Worm (Caenorhabditis elegans) whole organism, L2 larva: ENCODE data around the gene F13A2.5.

Source experiments
- ZK546.5 ChIP-seq: sonication (generic microtip); optimal IDR thresholded peaks from 2 replicates; lab custom pipeline; 2017; ENCODE audit warnings: missing biosample characterization, missing genetic modification characterization
- ceh-82 ChIP-seq: fragments of 150-350 bp; optimal IDR thresholded peaks from 2 replicates; lab custom pipeline; 2014; ENCODE audit warnings: missing biosample characterization, missing genetic modification characterization
- lin-39 ChIP-seq: fragments of 150-350 bp; optimal IDR thresholded peaks from 2 replicates; lab custom pipeline; 2014; ENCODE audit warnings: missing biosample characterization, missing genetic modification reagents, missing genetic modification characterization
- lsy-2 ChIP-seq, 2 experiments: fragments of 150-350 bp in 1 of 2; sonication (generic microtip) in 1 of 2; optimal IDR thresholded peaks; 2 replicates each; lab custom pipeline; 2014 to 2017; ENCODE audit warnings: missing biosample characterization in 2 of 2, missing genetic modification characterization in 2 of 2
- mdl-1 ChIP-seq, 2 experiments: fragments of 150-350 bp in 1 of 2; sonication (generic microtip) in 1 of 2; optimal IDR thresholded peaks; 2 replicates each; lab custom pipeline; 2017; ENCODE audit warnings: missing biosample characterization in 2 of 2, missing genetic modification characterization in 2 of 2
- nhr-12 ChIP-seq: fragments of 150-350 bp; optimal IDR thresholded peaks from 2 replicates; lab custom pipeline; 2014; ENCODE audit warnings: missing biosample characterization, missing genetic modification characterization
- nhr-237 ChIP-seq: fragments of 150-350 bp; optimal IDR thresholded peaks from 2 replicates; lab custom pipeline; 2014; ENCODE audit warnings: missing biosample characterization, missing genetic modification characterization
- skn-1 ChIP-seq: sonication (generic microtip); optimal IDR thresholded peaks from 2 replicates; lab custom pipeline; 2017; ENCODE audit warnings: missing biosample characterization, missing genetic modification characterization
- snpc-4 ChIP-seq: fragments of 150-350 bp; optimal IDR thresholded peaks from 2 replicates; lab custom pipeline; 2014; ENCODE audit warnings: missing biosample characterization, missing genetic modification characterization
- unc-62 ChIP-seq: fragments of 150-350 bp; optimal IDR thresholded peaks from 2 replicates; lab custom pipeline; 2014; ENCODE audit warnings: missing biosample characterization, missing genetic modification reagents, missing genetic modification characterization

DNA sequence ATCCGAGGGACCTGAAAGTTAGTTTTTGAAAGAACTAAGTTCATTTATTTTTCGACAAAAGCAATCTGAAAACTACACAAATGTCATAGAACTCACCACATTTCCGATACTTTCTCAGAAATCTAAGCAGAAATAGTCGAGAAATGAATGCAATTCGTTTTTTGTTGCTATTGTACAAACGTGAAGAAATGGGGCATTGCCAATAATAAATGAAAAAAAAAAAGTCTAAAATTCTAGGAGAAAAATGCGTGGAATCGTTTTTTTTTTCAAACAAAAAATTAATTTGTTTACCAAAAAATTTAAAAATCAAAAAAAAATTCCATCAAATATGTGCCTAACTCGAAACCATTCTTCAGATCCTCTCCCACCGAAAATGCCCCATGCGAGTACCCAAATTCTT, 9.9 kb upstream of the F13A2.5 start, which contains the start of gene Y47D7A.17:
- TF ChIP-seq unc-62 (GFP tag; lab: Kevin White, UChicago) (no peak), nhr-12 (tag; lab: Kevin White, UChicago) (no peak), mdl-1 (tag; optimal IDR thresholded peaks at IDR 0.05; lab: Kevin White, UChicago) (no peak), ZK546.5 (tag; lab: Kevin White, UChicago) (no peak), nhr-237 (tag; lab: Kevin White, UChicago) (no peak), lsy-2 (tag; optimal IDR thresholded peaks at IDR 0.05; lab: Kevin White, UChicago) (no peak), snpc-4 (tag; lab: Kevin White, UChicago) (no peak), lin-39 (tag; lab: Kevin White, UChicago) (no peak), ceh-82 (no peak), skn-1 (tag; lab: Kevin White, UChicago) (no peak)
